Worm (Caenorhabditis elegans) whole organism, late embryonic: Measurements from ENCODE around the gene F55C5.10.

Source experiments
- C08G9.2 ChIP-seq: sonication (generic microtip); optimal IDR thresholded peaks from 2 replicates; lab custom pipeline; 2016; ENCODE audit warnings: mild to moderate bottlenecking, missing genetic modification characterization, moderate library complexity, missing compliant biosample characterization
- C38D4.7 ChIP-seq: fragments of 200-800 bp; sonication (Bioruptor generic); optimal IDR thresholded peaks from 2 replicates; lab custom pipeline; 2018; ENCODE audit warnings: mild to moderate bottlenecking, missing genetic modification characterization, moderate library complexity, missing compliant biosample characterization
- K02D7.2 ChIP-seq: sonication (generic microtip); optimal IDR thresholded peaks from 2 replicates; lab custom pipeline; 2017; ENCODE audit warnings: mild to moderate bottlenecking, missing genetic modification characterization, missing compliant biosample characterization
- K09A11.1 ChIP-seq: sonication (generic microtip); optimal IDR thresholded peaks from 2 replicates; lab custom pipeline; 2017; ENCODE audit warnings: antibody characterized with exemption, mild to moderate bottlenecking, missing genetic modification characterization, missing compliant biosample characterization; ENCODE audit not compliant: insufficient read depth
- T23F11.4 ChIP-seq: fragments of 200-800 bp; sonication (Bioruptor generic); optimal IDR thresholded peaks from 2 replicates; lab custom pipeline; 2018; ENCODE audit warnings: mild to moderate bottlenecking, missing genetic modification characterization, missing compliant biosample characterization
- Y22D7AL.16 ChIP-seq: sonication (generic microtip); optimal IDR thresholded peaks from 2 replicates; lab custom pipeline; 2016; ENCODE audit warnings: missing genetic modification characterization, missing compliant biosample characterization
- ama-1 ChIP-seq: fragments of 150-350 bp; optimal IDR thresholded peaks from 2 replicates; lab custom pipeline; 2014
- ceh-2 ChIP-seq: sonication (generic microtip); optimal IDR thresholded peaks from 2 replicates; lab custom pipeline; 2016; ENCODE audit warnings: missing genotype, missing genetic modification characterization, missing compliant biosample characterization
- ceh-22 ChIP-seq: sonication (generic microtip); optimal IDR thresholded peaks from 2 replicates; lab custom pipeline; 2017; ENCODE audit warnings: missing biosample characterization, missing genetic modification characterization
- ceh-34 ChIP-seq: sonication (generic microtip); optimal IDR thresholded peaks from 2 replicates; lab custom pipeline; 2016; ENCODE audit warnings: mild to moderate bottlenecking, missing genetic modification characterization, missing compliant biosample characterization
- ceh-9 ChIP-seq: sonication (generic microtip); optimal IDR thresholded peaks from 2 replicates; lab custom pipeline; 2016; ENCODE audit warnings: mild to moderate bottlenecking, missing genetic modification characterization, inconsistent platforms, missing compliant biosample characterization
- dve-1 ChIP-seq: sonication (generic microtip); optimal IDR thresholded peaks from 2 replicates; lab custom pipeline; 2017; ENCODE audit warnings: antibody characterized with exemption, mild to moderate bottlenecking, missing genetic modification characterization, missing compliant biosample characterization
- elt-2 ChIP-seq: sonication (generic microtip); optimal IDR thresholded peaks from 2 replicates; lab custom pipeline; 2016; ENCODE audit warnings: missing genetic modification reagents, missing genetic modification characterization, missing compliant biosample characterization
- elt-4 ChIP-seq: sonication (generic microtip); optimal IDR thresholded peaks from 2 replicates; lab custom pipeline; 2016; ENCODE audit warnings: missing genetic modification characterization, missing compliant biosample characterization
- fax-1 ChIP-seq: sonication (generic microtip); optimal IDR thresholded peaks from 2 replicates; lab custom pipeline; 2016; ENCODE audit warnings: missing genotype, missing genetic modification characterization, missing compliant biosample characterization
- fkh-10 ChIP-seq: fragments of 150-350 bp; optimal IDR thresholded peaks from 2 replicates; lab custom pipeline; 2014; ENCODE audit warnings: missing biosample characterization, missing genetic modification reagents, missing genetic modification characterization
- gmeb-2 ChIP-seq: sonication (generic microtip); optimal IDR thresholded peaks from 2 replicates; lab custom pipeline; 2016; ENCODE audit warnings: missing genetic modification characterization, inconsistent platforms, missing compliant biosample characterization
- hlh-15 ChIP-seq: sonication (generic microtip); optimal IDR thresholded peaks from 2 replicates; lab custom pipeline; 2016; ENCODE audit warnings: missing genetic modification characterization, missing compliant biosample characterization
- hlh-6 ChIP-seq: sonication (generic microtip); optimal IDR thresholded peaks from 2 replicates; lab custom pipeline; 2016; ENCODE audit warnings: missing genotype, missing genetic modification characterization, missing compliant biosample characterization
- hlh-8 ChIP-seq: sonication (generic microtip); optimal IDR thresholded peaks from 2 replicates; lab custom pipeline; 2016; ENCODE audit warnings: missing genotype, missing genetic modification characterization, missing compliant biosample characterization
- madf-2 ChIP-seq: sonication (generic microtip); optimal IDR thresholded peaks from 2 replicates; lab custom pipeline; 2017; ENCODE audit warnings: missing genetic modification characterization, missing compliant biosample characterization
- mec-3 ChIP-seq: sonication (generic microtip); optimal IDR thresholded peaks from 2 replicates; lab custom pipeline; 2016; ENCODE audit warnings: borderline replicate concordance, missing genetic modification characterization, missing compliant biosample characterization
- nfya-1 ChIP-seq: sonication (generic microtip); optimal IDR thresholded peaks from 2 replicates; lab custom pipeline; 2017; ENCODE audit warnings: missing genetic modification characterization, mild to moderate bottlenecking, missing compliant biosample characterization, antibody characterized with exemption, moderate library complexity
- nhr-11 ChIP-seq: fragments of 150-350 bp; optimal IDR thresholded peaks from 2 replicates; lab custom pipeline; 2014; ENCODE audit warnings: missing biosample characterization, missing genetic modification characterization
- npax-4 ChIP-seq: sonication (generic microtip); optimal IDR thresholded peaks from 2 replicates; lab custom pipeline; 2016; ENCODE audit warnings: missing genetic modification characterization, missing compliant biosample characterization
- odd-2 ChIP-seq: sonication (generic microtip); optimal IDR thresholded peaks from 2 replicates; lab custom pipeline; 2017; ENCODE audit warnings: antibody characterized with exemption, mild to moderate bottlenecking, missing genetic modification characterization, missing compliant biosample characterization
- pag-3 ChIP-seq: sonication (generic microtip); optimal IDR thresholded peaks from 2 replicates; lab custom pipeline; 2016; ENCODE audit warnings: missing compliant biosample characterization, missing genetic modification characterization, borderline replicate concordance
- pax-1 ChIP-seq: fragments of 150-350 bp; optimal IDR thresholded peaks from 2 replicates; lab custom pipeline; 2014; ENCODE audit warnings: missing biosample characterization, missing genetic modification characterization
- pqm-1 ChIP-seq: sonication (generic microtip); optimal IDR thresholded peaks from 2 replicates; lab custom pipeline; 2016; ENCODE audit warnings: missing genetic modification characterization, missing compliant biosample characterization
- ref-2 ChIP-seq: sonication (generic microtip); optimal IDR thresholded peaks from 2 replicates; lab custom pipeline; 2016; ENCODE audit warnings: missing genetic modification characterization, missing compliant biosample characterization
- rnt-1 ChIP-seq: sonication (generic microtip); optimal IDR thresholded peaks from 2 replicates; lab custom pipeline; 2016; ENCODE audit warnings: missing genetic modification characterization, missing compliant biosample characterization
- sox-4 ChIP-seq: sonication (generic microtip); optimal IDR thresholded peaks from 2 replicates; lab custom pipeline; 2017; ENCODE audit warnings: mild to moderate bottlenecking, missing genetic modification characterization, inconsistent platforms, missing compliant biosample characterization
- tbx-2 ChIP-seq: sonication (generic microtip); optimal IDR thresholded peaks from 2 replicates; lab custom pipeline; 2016; ENCODE audit warnings: missing genetic modification characterization, missing compliant biosample characterization
- tbx-7 ChIP-seq: sonication (generic microtip); optimal IDR thresholded peaks from 2 replicates; lab custom pipeline; 2016; ENCODE audit warnings: missing genotype, missing genetic modification characterization, missing compliant biosample characterization
- ttx-3 ChIP-seq: sonication (generic microtip); optimal IDR thresholded peaks from 2 replicates; lab custom pipeline; 2016; ENCODE audit warnings: missing genetic modification reagents, missing genetic modification characterization, missing compliant biosample characterization
- unc-3 ChIP-seq, 2 experiments: fragments of 200-800 bp in 1 of 2; sonication (Bioruptor generic) in 1 of 2; sonication (generic microtip) in 1 of 2; conservative IDR thresholded peaks in 1 of 2; optimal IDR thresholded peaks in 1 of 2; 2 replicates each; pipeline versions ENCODE4 v1.3.6 to Lab custom; 2016 to 2022; ENCODE audit warnings: missing compliant biosample characterization in 2 of 2, missing genetic modification characterization in 2 of 2, missing genetic modification reagents in 1 of 2
- unc-42 ChIP-seq: sonication (generic microtip); optimal IDR thresholded peaks from 2 replicates; lab custom pipeline; 2016; ENCODE audit warnings: missing genotype, missing genetic modification characterization, missing compliant biosample characterization
- unc-55 ChIP-seq: sonication (generic microtip); optimal IDR thresholded peaks from 2 replicates; lab custom pipeline; 2017; ENCODE audit warnings: missing biosample characterization, missing genetic modification reagents, missing genetic modification characterization

The F55C5.10 gene

ce11 chrV:12291587-12291986 is 8.3 kb downstream of the F55C5.10 start, which contains the start of the genes srpa-68 and srh-16 (continued):
- TF ChIP-seq gmeb-2 (tag; lab: Kevin White, UChicago), result peak; percentile 47
- no peak for TF ChIP-seq ref-2 (tag; lab: Kevin White, UChicago)
- peak; percentile 64 for TF ChIP-seq hlh-15 (tag; lab: Kevin White, UChicago)
- peak; percentile 33 for TF ChIP-seq npax-4 (tag; lab: Kevin White, UChicago)
- peak; percentile 58 for TF ChIP-seq ceh-34
- TF ChIP-seq K09A11.1 (tag; lab: Kevin White, UChicago), result peak; percentile 52
- no peak for TF ChIP-seq ama-1 (lab: Kevin White, UChicago)
- no peak for TF ChIP-seq nhr-11
- peak; percentile 33 for TF ChIP-seq Y22D7AL.16
- peak; percentile 38 for TF ChIP-seq madf-2 (tag; lab: Kevin White, UChicago)

- peak; percentile 21 for TF ChIP-seq elt-2
- TF ChIP-seq ttx-3, result no peak
These were observed 10.8 kb downstream of the F55C5.10 start for ce11 chrV:12294091-12294490.

- TF ChIP-seq elt-2, result peak; percentile 15
- TF ChIP-seq elt-4 (tag; lab: Kevin White, UChicago), result no peak
- TF ChIP-seq pax-1 (tag; lab: Kevin White, UChicago), result no peak
- TF ChIP-seq dve-1 (tag; lab: Kevin White, UChicago), result no peak
- TF ChIP-seq unc-3 (GFP tag; conservative IDR thresholded peaks at IDR 0.05; lab: Robert Waterston, UW), result no peak
- TF ChIP-seq unc-3 (tag; optimal IDR thresholded peaks at IDR 0.05; lab: Kevin White, UChicago), result no peak
- TF ChIP-seq nfya-1 (tag; lab: Kevin White, UChicago), result peak; percentile 12
These were observed 11.7 kb downstream of the F55C5.10 start for ce11 chrV:12295015-12295414.

- TF ChIP-seq C08G9.2 (tag; lab: Kevin White, UChicago) (no peak), rnt-1 (tag; lab: Kevin White, UChicago) (no peak), unc-55 (no peak)
These were observed 12.2 kb downstream of the F55C5.10 start for ce11 chrV:12295520-12295919.

- no peak for TF ChIP-seq T23F11.4 (GFP tag; lab: Kevin White, UChicago)
- no peak for TF ChIP-seq gmeb-2 (tag; lab: Kevin White, UChicago)
- no peak for TF ChIP-seq C38D4.7 (GFP tag; lab: Kevin White, UChicago)
- TF ChIP-seq nfya-1 (tag; lab: Kevin White, UChicago), result no peak
- TF ChIP-seq K02D7.2 (tag; lab: Kevin White, UChicago), result no peak
- TF ChIP-seq elt-2, result no peak
- TF ChIP-seq, all 69 proteins: peak for 0
These were observed 12.8 kb downstream of the F55C5.10 start for ce11 chrV:12296122-12296521.

ce11 chrV:12296794-12297193 is 13.5 kb downstream of the F55C5.10 start:
- TF ChIP-seq pqm-1 (tag; lab: Kevin White, UChicago), result no peak
- TF ChIP-seq rnt-1 (tag; lab: Kevin White, UChicago), result peak; percentile 14
- no peak for TF ChIP-seq sox-4
- no peak for TF ChIP-seq unc-42 (tag; lab: Kevin White, UChicago)

- TF ChIP-seq elt-2, result no peak
- TF ChIP-seq ceh-9 (tag; lab: Kevin White, UChicago), result no peak
- no peak for TF ChIP-seq hlh-8 (tag; lab: Kevin White, UChicago)
- no peak for TF ChIP-seq ceh-22 (tag; lab: Kevin White, UChicago)
- TF ChIP-seq unc-42 (tag; lab: Kevin White, UChicago), result no peak
- no peak for TF ChIP-seq gmeb-2 (tag; lab: Kevin White, UChicago)
- TF ChIP-seq nhr-11, result no peak
- no peak for TF ChIP-seq tbx-2 (tag; lab: Kevin White, UChicago)
- no peak for TF ChIP-seq odd-2 (tag; lab: Kevin White, UChicago)
- no peak for TF ChIP-seq fax-1
- no peak for TF ChIP-seq mec-3 (tag; lab: Kevin White, UChicago)
- TF ChIP-seq ceh-2 (tag; lab: Kevin White, UChicago), result no peak
- TF ChIP-seq rnt-1 (tag; lab: Kevin White, UChicago), result no peak
- no peak for TF ChIP-seq fkh-10 (GFP tag; lab: Kevin White, UChicago)
- no peak for TF ChIP-seq pag-3 (tag; lab: Kevin White, UChicago)
- TF ChIP-seq hlh-6 (tag; lab: Kevin White, UChicago), result no peak
- no peak for TF ChIP-seq madf-2 (tag; lab: Kevin White, UChicago)
- no peak for TF ChIP-seq tbx-7 (tag; lab: Kevin White, UChicago)
These were observed 14.9 kb downstream of the F55C5.10 start for ce11 chrV:12298184-12298583.
